Fruit fly (Drosophila melanogaster) whole organism, prepupa: Measurements from ENCODE around the gene CG10802.

Experiments used
- Blimp-1 ChIP-seq: fragments of 200-800 bp; sonication (Bioruptor generic); optimal IDR thresholded peaks from 3 replicates; lab custom pipeline; 2017; ENCODE audit warnings: missing biosample characterization, missing genetic modification characterization, mild to moderate bottlenecking, moderate library complexity, missing genetic modification reagents
- CG10669 ChIP-seq: fragments of 200-800 bp; sonication (Bioruptor generic); optimal IDR thresholded peaks from 3 replicates; lab custom pipeline; 2018; ENCODE audit warnings: missing biosample characterization, mild to moderate bottlenecking, missing genetic modification characterization, moderate library complexity
- CG11294 ChIP-seq: fragments of 200-800 bp; sonication (Bioruptor generic); IDR thresholded peaks from 2 replicates; pipeline ENCODE4 v1.3.6; 2022; ENCODE audit warnings: missing biosample characterization, missing genetic modification characterization
- CG11762 ChIP-seq: fragments of 200-800 bp; sonication (Bioruptor generic); optimal IDR thresholded peaks from 3 replicates; lab custom pipeline; 2016; ENCODE audit warnings: missing biosample characterization, missing genetic modification characterization; ENCODE audit not compliant: insufficient read depth
- CG11902 ChIP-seq: fragments of 200-800 bp; sonication (Bioruptor generic); optimal IDR thresholded peaks from 3 replicates; lab custom pipeline; 2016; ENCODE audit warnings: missing biosample characterization, missing genetic modification characterization
- CG15336 ChIP-seq: fragments of 200-800 bp; sonication (Bioruptor generic); IDR thresholded peaks from 2 replicates; pipeline ENCODE4 v1.3.6; 2022; ENCODE audit warnings: missing biosample characterization, missing genetic modification characterization
- CG1621 ChIP-seq: fragments of 200-800 bp; sonication (Bioruptor generic); optimal IDR thresholded peaks from 3 replicates; lab custom pipeline; 2018; ENCODE audit warnings: missing biosample characterization, mild to moderate bottlenecking, missing genetic modification characterization
- CG16779 ChIP-seq: fragments of 200-800 bp; sonication (Bioruptor generic); optimal IDR thresholded peaks from 3 replicates; lab custom pipeline; 2017; ENCODE audit warnings: missing biosample characterization, mild to moderate bottlenecking, missing genetic modification characterization
- CG31627 ChIP-seq: fragments of 200-800 bp; sonication (Bioruptor generic); optimal IDR thresholded peaks from 3 replicates; lab custom pipeline; 2016; ENCODE audit warnings: missing biosample characterization, missing genetic modification characterization
- CG4318 ChIP-seq: fragments of 200-800 bp; sonication (Bioruptor generic); optimal IDR thresholded peaks from 3 replicates; lab custom pipeline; 2017; ENCODE audit warnings: missing biosample characterization, mild to moderate bottlenecking, missing genetic modification characterization
- CG6163 ChIP-seq: fragments of 200-800 bp; sonication (Bioruptor generic); IDR thresholded peaks from 3 replicates; pipeline ENCODE4 v1.3.6; 2022; ENCODE audit warnings: missing biosample characterization, missing genetic modification characterization
- CG6276 ChIP-seq: fragments of 200-800 bp; sonication (Bioruptor generic); optimal IDR thresholded peaks from 2 replicates; lab custom pipeline; 2017; ENCODE audit warnings: missing biosample characterization, mild to moderate bottlenecking, missing genetic modification characterization
- CG6792 ChIP-seq: fragments of 200-800 bp; sonication (Bioruptor generic); optimal IDR thresholded peaks from 3 replicates; lab custom pipeline; 2016; ENCODE audit warnings: missing biosample characterization, missing genetic modification characterization
- CG6808 ChIP-seq: fragments of 200-800 bp; sonication (Bioruptor generic); optimal IDR thresholded peaks from 3 replicates; lab custom pipeline; 2017; ENCODE audit warnings: missing biosample characterization, missing genetic modification characterization, mild to moderate bottlenecking, moderate library complexity, missing genetic modification reagents
- CG6854 ChIP-seq: fragments of 200-800 bp; sonication (Bioruptor generic); optimal IDR thresholded peaks from 2 replicates; lab custom pipeline; 2017; ENCODE audit warnings: missing biosample characterization, mild to moderate bottlenecking, missing genetic modification characterization
- CG9139 ChIP-seq: fragments of 200-800 bp; sonication (Bioruptor generic); optimal IDR thresholded peaks from 3 replicates; lab custom pipeline; 2017; ENCODE audit warnings: missing biosample characterization, mild to moderate bottlenecking, missing genetic modification characterization
- Eip75B ChIP-seq: fragments of 200-800 bp; sonication (Bioruptor generic); optimal IDR thresholded peaks from 3 replicates; lab custom pipeline; 2016; ENCODE audit warnings: missing biosample characterization, missing genetic modification characterization
- Eip78C ChIP-seq: fragments of 200-800 bp; sonication (Bioruptor generic); peaks from one replicate; lab custom pipeline; 2016; ENCODE audit warnings: missing biosample characterization, missing genetic modification characterization
- Eip93F ChIP-seq: fragments of 200-800 bp; sonication (Bioruptor generic); optimal IDR thresholded peaks from 2 replicates; lab custom pipeline; 2016; ENCODE audit warnings: missing biosample characterization, mild to moderate bottlenecking, missing genetic modification characterization
- Ets21C ChIP-seq: fragments of 200-800 bp; sonication (Bioruptor generic); optimal IDR thresholded peaks from 3 replicates; lab custom pipeline; 2016; ENCODE audit warnings: missing biosample characterization, missing genetic modification characterization
- Ets96B ChIP-seq: fragments of 200-800 bp; optimal IDR thresholded peaks from 2 replicates; lab custom pipeline; 2019; ENCODE audit warnings: missing biosample characterization, mild to moderate bottlenecking, missing genetic modification characterization, moderate library complexity
- Gug ChIP-seq: fragments of 200-800 bp; sonication (Bioruptor generic); IDR thresholded peaks from 2 replicates; pipeline ENCODE4 v1.3.6; 2022; ENCODE audit warnings: missing biosample characterization, missing genetic modification characterization
- Hr39 ChIP-seq: fragments of 200-800 bp; sonication (Bioruptor generic); optimal IDR thresholded peaks from 2 replicates; lab custom pipeline; 2016; ENCODE audit warnings: missing biosample characterization, missing genetic modification characterization
- Lpt ChIP-seq: fragments of 200-800 bp; sonication (Bioruptor generic); optimal IDR thresholded peaks from 3 replicates; lab custom pipeline; 2016; ENCODE audit warnings: missing biosample characterization, missing genetic modification characterization
- Met ChIP-seq: fragments of 200-800 bp; sonication (Bioruptor generic); optimal IDR thresholded peaks from 3 replicates; lab custom pipeline; 2016; ENCODE audit warnings: missing biosample characterization, missing genetic modification characterization
- OdsH ChIP-seq: fragments of 200-800 bp; sonication (Bioruptor generic); optimal IDR thresholded peaks from 3 replicates; lab custom pipeline; 2016; ENCODE audit warnings: missing biosample characterization, missing genetic modification characterization
- Smox ChIP-seq: fragments of 200-800 bp; sonication (Bioruptor generic); optimal IDR thresholded peaks from 3 replicates; lab custom pipeline; 2016; ENCODE audit warnings: missing biosample characterization, missing genetic modification characterization
- Sox102F ChIP-seq: fragments of 200-800 bp; sonication (Bioruptor generic); optimal IDR thresholded peaks from 2 replicates; lab custom pipeline; 2016; ENCODE audit warnings: missing biosample characterization, mild to moderate bottlenecking, missing genetic modification characterization
- Sox14 ChIP-seq: fragments of 200-800 bp; sonication (Bioruptor generic); optimal IDR thresholded peaks from 3 replicates; lab custom pipeline; 2016; ENCODE audit warnings: missing biosample characterization, missing genetic modification characterization
- Sox15 ChIP-seq: fragments of 200-800 bp; sonication (Bioruptor generic); optimal IDR thresholded peaks from 3 replicates; lab custom pipeline; 2016; ENCODE audit warnings: missing biosample characterization, missing genetic modification characterization
- cyc ChIP-seq: fragments of 200-800 bp; sonication (Bioruptor generic); optimal IDR thresholded peaks from 3 replicates; lab custom pipeline; 2016; ENCODE audit warnings: missing biosample characterization, missing genetic modification characterization
- dsx ChIP-seq: fragments of 200-800 bp; optimal IDR thresholded peaks from 3 replicates; lab custom pipeline; 2019; ENCODE audit warnings: missing biosample characterization, mild to moderate bottlenecking, missing genetic modification characterization, moderate library complexity; ENCODE audit not compliant: poor library complexity, severe bottlenecking
- esn ChIP-seq: fragments of 200-800 bp; sonication (Bioruptor generic); optimal IDR thresholded peaks from 2 replicates; lab custom pipeline; 2016; ENCODE audit warnings: missing biosample characterization, mild to moderate bottlenecking, missing genetic modification characterization, moderate library complexity
- fkh ChIP-seq: fragments of 200-800 bp; sonication (Bioruptor generic); optimal IDR thresholded peaks from 3 replicates; lab custom pipeline; 2017; ENCODE audit warnings: missing biosample characterization, mild to moderate bottlenecking, missing genetic modification characterization, moderate library complexity
- lz ChIP-seq: fragments of 200-800 bp; sonication (Bioruptor generic); optimal IDR thresholded peaks from 3 replicates; lab custom pipeline; 2016; ENCODE audit warnings: missing biosample characterization, missing genetic modification characterization
- pdm3 ChIP-seq: fragments of 200-800 bp; sonication (Bioruptor generic); optimal IDR thresholded peaks from 3 replicates; lab custom pipeline; 2016; ENCODE audit warnings: missing biosample characterization, missing genetic modification characterization
- salr ChIP-seq, 2 experiments: fragments of 200-800 bp; sonication (Bioruptor generic); optimal IDR thresholded peaks; 3 replicates each; lab custom pipeline; 2016 to 2018; ENCODE audit warnings: missing biosample characterization in 2 of 2, missing genetic modification characterization in 2 of 2, mild to moderate bottlenecking in 1 of 2
- spab ChIP-seq: fragments of 200-800 bp; sonication (Bioruptor generic); optimal IDR thresholded peaks from 2 replicates; lab custom pipeline; 2017; ENCODE audit warnings: missing biosample characterization, mild to moderate bottlenecking, missing genetic modification characterization, missing genetic modification reagents
- ss ChIP-seq, 2 experiments: fragments of 200-800 bp; sonication (Bioruptor generic); optimal IDR thresholded peaks; 2 replicates in 1 of 2; 3 replicates in 1 of 2; lab custom pipeline; 2017 to 2018; ENCODE audit warnings: mild to moderate bottlenecking in 2 of 2, missing biosample characterization in 2 of 2, missing genetic modification characterization in 2 of 2, moderate library complexity in 1 of 2
- svp ChIP-seq: fragments of 200-800 bp; sonication (Bioruptor generic); peaks from one replicate; lab custom pipeline; 2016; ENCODE audit warnings: missing biosample characterization, missing genetic modification characterization
- topi ChIP-seq: fragments of 200-800 bp; sonication (Bioruptor generic); optimal IDR thresholded peaks from 3 replicates; lab custom pipeline; 2016; ENCODE audit warnings: missing biosample characterization, missing genetic modification characterization
- vri ChIP-seq: fragments of 200-800 bp; sonication (Bioruptor generic); optimal IDR thresholded peaks from 3 replicates; lab custom pipeline; 2016; ENCODE audit warnings: missing biosample characterization, mild to moderate bottlenecking, missing genetic modification characterization

The CG10802 gene

DNA sequence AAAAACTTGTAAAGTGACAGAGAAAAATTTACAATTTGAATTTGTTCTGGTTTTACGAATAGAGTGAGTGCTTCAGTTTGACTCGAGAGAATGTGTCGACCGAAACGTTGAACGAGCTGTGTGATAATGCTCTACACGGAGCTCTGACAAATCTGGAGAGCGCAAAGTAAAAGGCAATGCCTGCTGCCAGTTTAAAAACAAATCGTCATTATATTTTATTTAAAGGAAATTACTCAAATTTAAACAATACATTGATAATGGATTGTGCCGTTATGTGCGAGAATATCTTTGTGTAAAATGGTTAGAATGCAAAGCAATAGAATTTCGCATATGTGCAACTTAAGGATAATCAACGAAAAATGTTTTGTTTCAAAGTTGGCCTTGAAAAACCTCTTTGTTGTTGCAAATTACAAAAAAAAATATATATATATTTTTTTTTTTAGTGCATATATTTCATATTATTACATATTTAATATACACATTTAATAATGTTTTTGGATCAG lies 22.6 kb upstream of the CG10802 start, which contains the start of the genes CG16782 and CG10801:
CG16782 (minus strand) TSS at position 101 of the 503 bp plus-strand sequence.
CG10801 (plus strand) TSS at position 453 of the 503 bp plus-strand sequence.
- TF ChIP-seq fkh (GFP tag; lab: Kevin White, UChicago) (no peak), spab (GFP tag; lab: Kevin White, UChicago) (no peak), OdsH (GFP tag; lab: Kevin White, UChicago) (no peak), Sox15 (no peak), Lpt (no peak), Ets96B (no peak), CG11294 (no peak), Ets21C (no peak), CG1621 (tag; lab: Kevin White, UChicago) (no peak), Eip93F (GFP tag; lab: Kevin White, UChicago) (no peak)

DNA sequence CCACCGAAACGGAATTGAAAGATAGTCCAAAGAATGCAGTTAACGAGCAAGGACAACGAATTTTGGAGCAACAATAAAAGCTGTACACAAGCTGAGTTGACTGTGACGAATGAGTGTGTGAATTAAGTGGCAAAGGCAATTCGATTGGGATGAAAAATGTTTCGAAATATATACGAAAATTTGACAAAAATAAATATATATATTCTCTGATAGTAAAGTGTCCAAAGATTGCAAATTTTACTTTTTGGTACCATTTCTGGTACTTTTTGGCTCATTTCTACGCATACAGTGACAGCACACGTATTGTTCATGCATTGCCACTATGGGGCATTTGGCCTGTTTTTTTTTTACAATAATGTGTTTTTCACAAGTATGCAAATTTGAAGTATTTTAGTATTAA lies 18.8 kb upstream of the CG10802 start, which contains the start of gene CG16781:
CG16781 (minus strand) TSS at position 101 of the 400 bp plus-strand sequence.
- TF ChIP-seq CG6808 (GFP tag; lab: Kevin White, UChicago) (no peak), dsx (no peak), CG6792 (no peak), CG31627 (GFP tag; lab: Kevin White, UChicago) (no peak), svp (no peak), esn (GFP tag; lab: Kevin White, UChicago) (no peak), CG16779 (tag; lab: Kevin White, UChicago) (no peak), Gug (GFP tag; lab: Robert Waterston, UW) (no peak), Met (GFP tag; lab: Kevin White, UChicago) (no peak), CG1621 (tag; lab: Kevin White, UChicago) (no peak)

DNA sequence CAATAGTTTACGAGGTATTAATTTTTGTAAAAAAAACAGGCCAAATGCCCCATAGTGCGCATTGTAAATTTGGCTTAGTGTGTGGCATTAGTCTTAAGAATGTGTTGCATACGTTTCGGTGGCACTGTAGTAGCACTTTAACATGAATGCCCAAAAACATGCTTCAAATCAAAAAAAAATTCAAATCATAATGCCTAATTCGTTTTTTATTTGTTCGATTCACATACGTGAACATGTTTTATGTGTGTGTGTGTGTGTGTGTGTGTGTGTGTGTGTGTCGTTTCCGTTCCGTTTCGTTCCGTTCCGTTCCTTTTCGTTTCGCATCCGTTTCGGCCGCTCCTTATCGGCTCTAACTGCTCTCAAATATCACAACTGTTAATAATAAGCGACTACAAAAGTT lies 17.2 kb upstream of the CG10802 start:
- no peak for TF ChIP-seq Sox14
- TF ChIP-seq topi: no peak
- no peak for TF ChIP-seq CG11294
- TF ChIP-seq CG16779 (tag; lab: Kevin White, UChicago): no peak
- TF ChIP-seq Lpt: no peak
- TF ChIP-seq Eip75B (GFP tag; lab: Kevin White, UChicago): no peak
- TF ChIP-seq CG1621 (tag; lab: Kevin White, UChicago): no peak
- TF ChIP-seq, all 60 proteins: peak for 0

DNA sequence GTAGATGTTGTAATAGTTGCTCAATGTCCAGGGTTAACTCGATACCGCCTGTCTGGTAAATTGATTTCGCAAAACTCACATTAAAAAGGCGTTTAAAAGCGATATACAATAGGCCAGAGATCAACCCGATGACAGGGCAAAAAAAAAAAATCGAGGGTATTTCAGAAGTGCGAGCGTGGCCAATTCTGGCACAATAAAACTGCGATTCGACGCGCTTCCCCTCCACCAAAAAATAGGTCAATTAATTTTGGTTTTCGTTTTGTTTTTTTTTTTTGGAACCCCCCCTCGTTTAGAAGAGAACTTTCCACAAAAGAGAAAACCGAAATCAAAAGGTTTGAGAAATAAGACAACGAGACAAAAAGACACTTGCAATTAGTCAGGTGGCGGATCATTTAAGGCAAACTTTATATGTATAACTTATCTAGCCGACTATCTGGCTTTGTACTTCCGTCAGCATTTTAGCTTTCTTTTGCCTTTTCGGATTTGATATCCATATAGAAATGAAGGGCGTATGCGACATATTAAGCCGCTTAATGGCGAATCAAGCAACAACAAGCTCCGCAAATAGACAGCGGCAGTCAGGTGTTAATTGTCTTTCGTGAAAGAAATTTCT lies 12.2 kb upstream of the CG10802 start:
- no peak for TF ChIP-seq CG6276 (GFP tag; lab: Kevin White, UChicago)
- TF ChIP-seq CG6792: no peak
- no peak for TF ChIP-seq CG6854 (GFP tag; lab: Kevin White, UChicago)
- TF ChIP-seq CG11762: no peak
- TF ChIP-seq, all 60 proteins: peak for 0

DNA sequence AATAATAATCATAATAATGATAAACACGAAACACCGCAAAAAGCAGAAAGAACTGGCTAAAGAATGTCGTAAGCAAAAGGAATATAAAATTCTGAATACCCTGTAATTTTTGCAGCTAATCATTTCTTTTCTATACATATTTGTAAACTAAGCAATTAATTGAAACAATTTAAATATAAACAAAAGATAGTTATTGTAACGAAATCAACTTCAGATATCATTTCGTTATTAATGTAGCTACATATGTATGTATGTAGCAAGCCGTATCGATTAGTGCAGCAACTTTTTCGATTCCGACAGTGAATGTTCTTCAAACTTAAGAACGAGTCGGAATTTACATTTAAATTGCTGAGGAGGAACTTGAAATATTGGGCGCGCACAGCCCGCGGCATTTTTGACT lies 9.1 kb upstream of the CG10802 start:
- TF ChIP-seq salr (GFP tag; optimal IDR thresholded peaks at IDR 0.05; lab: Kevin White, UChicago) (no peak), CG15336 (no peak), Hr39 (GFP tag; lab: Kevin White, UChicago) (peak; percentile 18), CG10669 (GFP tag; lab: Kevin White, UChicago) (peak; percentile 5), Sox102F (GFP tag; lab: Kevin White, UChicago) (peak; percentile 37), Ets96B (no peak), CG11902 (GFP tag; lab: Kevin White, UChicago) (no peak), ss (GFP tag; optimal IDR thresholded peaks at IDR 0.05; lab: Kevin White, UChicago) (peak in 1 of 2 experiments; percentile 10), CG6808 (GFP tag; lab: Kevin White, UChicago) (no peak), CG6163 (no peak), Smox (GFP tag; lab: Kevin White, UChicago) (peak; percentile 55), esn (GFP tag; lab: Kevin White, UChicago) (peak; percentile 57), Gug (GFP tag; lab: Robert Waterston, UW) (no peak), Met (GFP tag; lab: Kevin White, UChicago) (peak; percentile 34), OdsH (GFP tag; lab: Kevin White, UChicago) (peak; percentile 4), pdm3 (GFP tag; lab: Kevin White, UChicago) (no peak), Lpt (no peak), lz (GFP tag; lab: Kevin White, UChicago) (peak; percentile 2), CG1621 (tag; lab: Kevin White, UChicago) (no peak), vri (GFP tag; lab: Kevin White, UChicago) (no peak), cyc (peak; percentile 20), CG4318 (GFP tag; lab: Kevin White, UChicago) (no peak), CG9139 (GFP tag; lab: Kevin White, UChicago) (no peak), Eip78C (GFP tag; lab: Kevin White, UChicago) (peak; percentile 71), CG11294 (no peak), Blimp-1 (GFP tag; lab: Kevin White, UChicago) (no peak), CG16779 (tag; lab: Kevin White, UChicago) (no peak)
